Worm (Caenorhabditis elegans): ENCODE results near the gene clk-2.

DNA sequence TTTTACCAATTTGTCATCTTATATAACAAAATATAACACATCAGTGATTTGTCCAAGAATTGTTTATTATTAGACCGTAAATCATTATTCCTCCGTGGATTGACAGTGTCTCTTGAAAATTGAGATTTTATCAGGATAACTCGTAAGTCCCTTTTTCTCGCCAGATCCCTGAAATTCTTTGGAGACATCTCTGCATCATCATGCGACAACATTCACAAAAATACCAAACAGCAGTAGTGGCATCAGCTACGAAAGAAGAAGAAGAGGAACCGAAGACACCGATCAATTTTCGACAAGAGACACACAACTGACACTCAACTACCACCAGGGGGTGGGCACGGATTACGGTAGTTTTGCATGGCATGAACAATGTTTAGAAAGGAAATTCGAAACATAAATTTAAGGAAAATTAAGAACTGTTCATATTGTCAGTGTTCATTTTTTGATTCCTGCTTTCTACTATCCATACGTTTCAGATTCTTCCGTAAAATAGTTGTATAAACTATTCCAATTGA is 6.6 kb upstream of the clk-2 start:
- TF ChIP-seq cog-1 (tag; optimal IDR thresholded peaks at IDR 0.05) = no peak
- no peak for TF ChIP-seq flt-1 (GFP tag; IDR thresholded peaks at IDR 0.05)
- TF ChIP-seq klf-2 (GFP tag; conservative IDR thresholded peaks at IDR 0.05) = no peak
- TF ChIP-seq ztf-23 (GFP tag; IDR thresholded peaks at IDR 0.05) = no peak
- no peak for TF ChIP-seq ref-1 (GFP tag; conservative IDR thresholded peaks at IDR 0.05)
- no peak for TF ChIP-seq ztf-29 (GFP tag; IDR thresholded peaks at IDR 0.05)
- no peak for TF ChIP-seq T22C8.4 (GFP tag; IDR thresholded peaks at IDR 0.05)
- no peak for TF ChIP-seq tab-1 (GFP tag; IDR thresholded peaks at IDR 0.05)

All from whole organism, midembryonic.